Worm (Caenorhabditis elegans) whole organism, L3 larva: ENCODE measurements around the gene F31F7.2.

Experiments
- aly-2 ChIP-seq: fragments of 150-350 bp; optimal IDR thresholded peaks from 2 replicates; lab custom pipeline; 2014; ENCODE audit warnings: missing biosample characterization, missing genetic modification characterization
- ama-1 ChIP-seq: fragments of 150-350 bp; optimal IDR thresholded peaks from 2 replicates; lab custom pipeline; 2018
- ceh-28 ChIP-seq: fragments of 150-350 bp; optimal IDR thresholded peaks from 2 replicates; lab custom pipeline; 2014; ENCODE audit warnings: missing biosample characterization, missing genetic modification reagents, missing genetic modification characterization
- ceh-82 ChIP-seq: fragments of 150-350 bp; optimal IDR thresholded peaks from 2 replicates; lab custom pipeline; 2014; ENCODE audit warnings: missing biosample characterization, missing genetic modification characterization
- daf-12 ChIP-seq: fragments of 150-350 bp; optimal IDR thresholded peaks from 2 replicates; lab custom pipeline; 2014; ENCODE audit warnings: missing biosample characterization, missing genetic modification reagents, missing genetic modification characterization
- egl-5 ChIP-seq: fragments of 150-350 bp; optimal IDR thresholded peaks from 2 replicates; lab custom pipeline; 2017; ENCODE audit warnings: missing biosample characterization, missing genetic modification reagents, missing genetic modification characterization, inconsistent platforms
- elt-2 ChIP-seq: sonication (generic microtip); optimal IDR thresholded peaks from 2 replicates; lab custom pipeline; 2016; ENCODE audit warnings: missing genetic modification reagents, mild to moderate bottlenecking, missing genetic modification characterization, missing compliant biosample characterization
- elt-3 ChIP-seq, 3 experiments: fragments of 150-350 bp in 1 of 3; sonication (generic microtip) in 2 of 3; optimal IDR thresholded peaks; 2 replicates in 2 of 3; 4 replicates in 1 of 3; lab custom pipeline; 2014 to 2017; ENCODE audit warnings: missing biosample characterization in 3 of 3, missing genetic modification characterization in 3 of 3
- eor-1 ChIP-seq, 2 experiments: fragments of 150-350 bp; optimal IDR thresholded peaks; 2 replicates each; lab custom pipeline; 2014 to 2018; ENCODE audit warnings: missing biosample characterization in 2 of 2, missing genetic modification characterization in 2 of 2
- fkh-10 ChIP-seq: sonication (generic microtip); optimal IDR thresholded peaks from 2 replicates; lab custom pipeline; 2017; ENCODE audit warnings: missing biosample characterization, missing genetic modification reagents, missing genetic modification characterization
- fkh-2 ChIP-seq: fragments of 150-350 bp; optimal IDR thresholded peaks from 2 replicates; lab custom pipeline; 2014; ENCODE audit warnings: missing biosample characterization, missing genetic modification reagents, missing genetic modification characterization
- fos-1 ChIP-seq: fragments of 150-350 bp; optimal IDR thresholded peaks from 2 replicates; lab custom pipeline; 2014; ENCODE audit warnings: missing biosample characterization, missing genetic modification characterization
- hmg-11 ChIP-seq: sonication (generic microtip); optimal IDR thresholded peaks from 2 replicates; lab custom pipeline; 2016; ENCODE audit warnings: missing genetic modification characterization, missing compliant biosample characterization
- jun-1 ChIP-seq: fragments of 150-350 bp; optimal IDR thresholded peaks from 2 replicates; lab custom pipeline; 2014; ENCODE audit warnings: missing biosample characterization, missing genetic modification reagents, missing genetic modification characterization
- lin-15B ChIP-seq: fragments of 150-350 bp; optimal IDR thresholded peaks from 2 replicates; lab custom pipeline; 2014; ENCODE audit warnings: missing biosample characterization, missing genetic modification characterization
- lsy-12 ChIP-seq: sonication (generic microtip); optimal IDR thresholded peaks from 2 replicates; lab custom pipeline; 2016; ENCODE audit warnings: mild to moderate bottlenecking, missing genetic modification characterization, missing compliant biosample characterization
- nhr-11 ChIP-seq: fragments of 150-350 bp; optimal IDR thresholded peaks from 2 replicates; lab custom pipeline; 2014; ENCODE audit warnings: missing biosample characterization, missing genetic modification characterization
- nhr-12 ChIP-seq: fragments of 150-350 bp; optimal IDR thresholded peaks from 2 replicates; lab custom pipeline; 2014; ENCODE audit warnings: missing biosample characterization, missing genetic modification characterization
- nhr-23 ChIP-seq: fragments of 150-350 bp; optimal IDR thresholded peaks from 2 replicates; lab custom pipeline; 2014; ENCODE audit warnings: missing biosample characterization, missing genetic modification reagents, missing genetic modification characterization
- nhr-25 ChIP-seq: sonication (generic microtip); optimal IDR thresholded peaks from 2 replicates; lab custom pipeline; 2017; ENCODE audit warnings: missing biosample characterization, missing genetic modification characterization
- nhr-43 ChIP-seq: sonication (generic microtip); optimal IDR thresholded peaks from 2 replicates; lab custom pipeline; 2016; ENCODE audit warnings: mild to moderate bottlenecking, missing genetic modification characterization, missing compliant biosample characterization; ENCODE audit not compliant: poor library complexity, severe bottlenecking
- nhr-77 ChIP-seq: fragments of 150-350 bp; optimal IDR thresholded peaks from 2 replicates; lab custom pipeline; 2014; ENCODE audit warnings: missing biosample characterization, missing genetic modification characterization
- pqm-1 ChIP-seq: fragments of 150-350 bp; optimal IDR thresholded peaks from 2 replicates; lab custom pipeline; 2017; ENCODE audit warnings: missing biosample characterization, missing genetic modification characterization, inconsistent platforms
- sea-2 ChIP-seq: fragments of 150-350 bp; sonication (generic microtip); optimal IDR thresholded peaks from 4 replicates; lab custom pipeline; 2014; ENCODE audit warnings: missing biosample characterization, missing genetic modification reagents, missing genetic modification characterization
- skn-1 ChIP-seq: fragments of 150-350 bp; optimal IDR thresholded peaks from 2 replicates; lab custom pipeline; 2014; ENCODE audit warnings: missing biosample characterization, missing genetic modification characterization
- snpc-4 ChIP-seq: fragments of 150-350 bp; optimal IDR thresholded peaks from 2 replicates; lab custom pipeline; 2014; ENCODE audit warnings: missing biosample characterization, missing genetic modification characterization
- tbx-2 ChIP-seq: sonication (generic microtip); optimal IDR thresholded peaks from 2 replicates; lab custom pipeline; 2016; ENCODE audit warnings: mild to moderate bottlenecking, missing genetic modification characterization, missing compliant biosample characterization
- ztf-4 ChIP-seq: fragments of 150-350 bp; optimal IDR thresholded peaks from 2 replicates; lab custom pipeline; 2014; ENCODE audit warnings: missing biosample characterization, missing genetic modification characterization

The F31F7.2 gene

ce11 chrV:6270552-6270951 is at the start of gene F31F7.2:
Gene F31F7.2, plus strand, starts transcription at chrV:6270852.
- TF ChIP-seq elt-2 (tag; lab: Kevin White, UChicago) (no peak), nhr-11 (tag; lab: Kevin White, UChicago) (no peak), elt-3 (tag; optimal IDR thresholded peaks at IDR 0.05; lab: Kevin White, UChicago) (no peak), skn-1 (tag; lab: Kevin White, UChicago) (no peak)

DNA sequence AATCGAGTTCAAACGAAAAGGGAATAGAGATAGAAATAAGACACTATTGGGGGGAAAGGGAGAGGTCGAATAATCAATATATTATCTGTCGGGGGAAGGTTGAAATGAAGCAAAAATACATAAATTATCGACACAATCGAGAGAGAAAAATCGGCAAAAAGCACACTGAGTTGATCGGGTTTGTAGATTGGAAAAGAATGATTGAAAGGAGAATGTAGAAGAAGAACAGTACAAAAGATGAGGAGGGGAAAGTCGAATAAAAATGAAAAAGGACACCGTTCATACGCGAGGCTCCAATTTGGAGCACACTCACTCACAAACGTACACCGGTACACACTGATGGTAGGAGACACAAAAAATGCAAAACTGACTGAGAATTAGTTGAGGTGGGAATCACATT is 49.4 kb upstream of the F31F7.2 start:
- TF ChIP-seq eor-1 (tag; optimal IDR thresholded peaks at IDR 0.05; lab: Kevin White, UChicago) (no peak), nhr-77 (tag; lab: Kevin White, UChicago) (no peak), ama-1 (lab: Kevin White, UChicago) (peak; percentile 57), nhr-11 (tag; lab: Kevin White, UChicago) (no peak), fos-1 (no peak), fkh-2 (tag; lab: Kevin White, UChicago) (no peak)

DNA sequence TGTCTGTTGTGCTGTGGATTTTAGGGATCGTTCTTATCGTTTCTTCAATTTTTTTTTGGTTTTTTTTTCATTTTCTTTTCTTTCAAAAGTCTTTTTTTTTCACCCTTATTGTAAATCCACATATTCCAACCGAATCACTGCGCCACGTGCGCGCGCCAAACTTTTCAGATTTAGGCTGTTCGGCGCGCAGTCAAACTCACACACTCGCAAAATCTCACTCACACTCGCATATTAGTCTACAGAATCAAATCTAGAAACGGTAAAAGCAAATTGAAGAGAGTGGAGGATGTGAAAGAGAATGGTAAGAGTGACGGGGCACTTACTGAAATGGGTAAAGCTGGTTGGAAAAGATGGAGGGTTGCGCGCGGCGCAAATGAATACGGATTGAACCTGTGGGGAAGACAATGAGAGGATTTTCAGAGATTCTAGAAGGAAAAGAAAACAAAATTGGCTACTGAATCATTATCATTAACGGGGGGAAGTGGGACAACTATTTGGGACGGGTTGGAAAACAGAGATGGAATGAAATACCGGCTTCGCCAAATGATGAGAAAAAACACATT is 48.4 kb upstream of the F31F7.2 start:
- no peak for TF ChIP-seq tbx-2 (tag; lab: Kevin White, UChicago)
- peak; percentile 54 for TF ChIP-seq ama-1 (lab: Kevin White, UChicago)
- TF ChIP-seq nhr-25 (tag; lab: Kevin White, UChicago) = peak; percentile 37

ce11 chrV:6222779-6223276 is 47.8 kb upstream of the F31F7.2 start:
- TF ChIP-seq jun-1 = peak; percentile 6
- no peak for TF ChIP-seq ceh-82 (tag; lab: Kevin White, UChicago)
- TF ChIP-seq lin-15B (tag; lab: Kevin White, UChicago) = no peak
- no peak for TF ChIP-seq ceh-28
- TF ChIP-seq aly-2 (tag; lab: Kevin White, UChicago) = peak; percentile 27
- TF ChIP-seq egl-5 (tag; lab: Kevin White, UChicago) = no peak
- peak in 1 of 3 experiments; percentile 15 for TF ChIP-seq elt-3 (tag; optimal IDR thresholded peaks at IDR 0.05; lab: Kevin White, UChicago)
- TF ChIP-seq fkh-10 (GFP tag; lab: Kevin White, UChicago) = no peak
- no peak for TF ChIP-seq lsy-12 (tag; lab: Kevin White, UChicago)
- TF ChIP-seq nhr-23 (tag; lab: Kevin White, UChicago) = peak; percentile 14
- peak; percentile 40 for TF ChIP-seq ama-1 (lab: Kevin White, UChicago)
- no peak for TF ChIP-seq pqm-1 (tag; lab: Kevin White, UChicago)
- TF ChIP-seq nhr-43 (tag; lab: Kevin White, UChicago) = peak; percentile 71
- no peak for TF ChIP-seq nhr-12 (tag; lab: Kevin White, UChicago)
- peak; percentile 8 for TF ChIP-seq hmg-11 (tag; lab: Kevin White, UChicago)
- TF ChIP-seq nhr-77 (tag; lab: Kevin White, UChicago) = no peak
- peak; percentile 38 for TF ChIP-seq elt-2 (tag; lab: Kevin White, UChicago)

DNA sequence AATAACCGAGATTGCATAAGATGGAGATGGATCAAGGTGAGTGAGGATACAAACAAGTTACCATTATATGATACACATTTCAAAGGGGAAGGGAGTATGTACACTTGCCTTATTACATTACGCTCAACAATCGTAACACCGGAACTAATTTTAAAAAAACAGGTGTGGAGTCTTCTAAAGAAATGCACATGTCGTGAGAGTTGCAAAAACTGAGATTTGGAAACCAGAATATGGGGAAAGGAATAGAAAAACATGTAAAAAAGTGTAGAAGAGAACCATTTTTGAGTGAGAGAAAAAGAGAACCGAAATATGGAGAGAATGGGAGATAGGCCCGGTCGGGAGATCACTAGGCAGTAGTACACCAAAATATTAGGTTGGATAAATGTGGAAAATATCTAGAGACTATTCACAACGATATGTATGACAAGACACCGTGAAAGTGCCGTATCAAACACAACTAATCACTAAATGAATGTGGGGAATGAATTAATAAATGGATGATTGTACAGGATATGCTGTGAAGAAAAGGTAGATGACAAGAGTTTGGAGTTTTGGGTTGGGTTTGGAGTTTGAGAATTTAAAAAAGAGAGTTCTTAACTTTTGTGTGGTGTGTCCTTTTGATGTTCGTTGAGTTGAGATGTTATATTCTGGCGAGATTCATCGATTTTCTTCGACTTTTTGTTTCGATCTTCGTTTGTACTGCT is 47.2 kb upstream of the F31F7.2 start:
- TF ChIP-seq ceh-82 (tag; lab: Kevin White, UChicago) (no peak), snpc-4 (tag; lab: Kevin White, UChicago) (no peak), pqm-1 (tag; lab: Kevin White, UChicago) (no peak), ztf-4 (peak; percentile 66), sea-2 (GFP tag; lab: Kevin White, UChicago) (no peak), nhr-43 (tag; lab: Kevin White, UChicago) (peak; percentile 77)

DNA sequence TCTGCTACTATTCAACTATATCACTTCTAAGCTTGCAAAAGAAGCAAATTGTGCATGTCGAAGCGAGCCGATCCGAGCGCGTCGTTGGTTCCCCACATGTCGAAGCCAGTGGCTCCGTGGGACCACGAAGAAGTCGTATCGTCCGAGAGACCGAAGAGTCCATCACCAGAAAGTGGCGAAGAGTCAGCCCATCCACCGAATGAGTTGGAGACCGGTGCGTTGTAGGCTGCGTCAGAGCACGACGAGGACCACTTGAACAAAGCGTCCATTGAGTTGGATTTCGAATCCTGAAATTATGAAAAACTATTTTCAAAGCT is 46.7 kb upstream of the F31F7.2 start:
- TF ChIP-seq daf-12 (no peak), eor-1 (tag; optimal IDR thresholded peaks at IDR 0.05; lab: Kevin White, UChicago) (no peak), ama-1 (lab: Kevin White, UChicago) (peak; percentile 79)
- TF ChIP-seq, all 47 proteins: peak for 1
